Worm (Caenorhabditis elegans) whole organism, L4/young adult: ENCODE data around the gene K11H3.8.

Source experiments
- W03F9.2 ChIP-seq: fragments of 150-350 bp; optimal IDR thresholded peaks from 2 replicates; lab custom pipeline; 2014; ENCODE audit warnings: missing biosample characterization, missing genetic modification characterization
- dao-5 ChIP-seq: sonication (generic microtip); optimal IDR thresholded peaks from 2 replicates; lab custom pipeline; 2016; ENCODE audit warnings: missing genotype, missing genetic modification characterization, moderate library complexity, missing compliant biosample characterization
- him-1 ChIP-seq: sonication (generic microtip); optimal IDR thresholded peaks from 2 replicates; lab custom pipeline; 2016; ENCODE audit warnings: missing genotype, missing genetic modification reagents, missing genetic modification characterization, missing compliant biosample characterization

ce11 chrIII:9818763-9819162, 16.2 kb upstream of the K11H3.8 start, which contains the start of gene panl-3:
- TF ChIP-seq W03F9.2 (tag; lab: Kevin White, UChicago) = no peak
- TF ChIP-seq him-1 (tag; lab: Kevin White, UChicago) = no peak
- no peak for TF ChIP-seq dao-5
